Worm (Caenorhabditis elegans) whole organism, L2 larva: ENCODE data around the gene F40A3.1.

Experiments
- C34F6.9 ChIP-seq: fragments of 150-350 bp; optimal IDR thresholded peaks from 2 replicates; lab custom pipeline; 2014; ENCODE audit warnings: missing biosample characterization, missing genetic modification characterization
- F13H6.1 ChIP-seq: sonication (generic microtip); optimal IDR thresholded peaks from 2 replicates; lab custom pipeline; 2016; ENCODE audit warnings: missing genetic modification characterization, missing compliant biosample characterization
- Y55F3AM.14 ChIP-seq: fragments of 200-800 bp; sonication (Bioruptor generic); optimal IDR thresholded peaks from 2 replicates; lab custom pipeline; 2018; ENCODE audit warnings: mild to moderate bottlenecking, missing genetic modification characterization, missing compliant biosample characterization
- ZK546.5 ChIP-seq: sonication (generic microtip); optimal IDR thresholded peaks from 2 replicates; lab custom pipeline; 2017; ENCODE audit warnings: missing biosample characterization, missing genetic modification characterization
- ama-1 ChIP-seq: fragments of 150-350 bp; optimal IDR thresholded peaks from 2 replicates; lab custom pipeline; 2018; ENCODE audit warnings: inconsistent platforms
- blmp-1 ChIP-seq: sonication (generic microtip); optimal IDR thresholded peaks from 2 replicates; lab custom pipeline; 2017; ENCODE audit warnings: missing genetic modification characterization, mild to moderate bottlenecking, missing compliant biosample characterization, antibody characterized with exemption, moderate library complexity; ENCODE audit not compliant: insufficient read depth
- ceh-82 ChIP-seq: fragments of 150-350 bp; optimal IDR thresholded peaks from 2 replicates; lab custom pipeline; 2014; ENCODE audit warnings: missing biosample characterization, missing genetic modification characterization
- crh-2 ChIP-seq: sonication (generic microtip); optimal IDR thresholded peaks from 2 replicates; lab custom pipeline; 2017; ENCODE audit warnings: missing biosample characterization, missing genetic modification characterization
- dmd-4 ChIP-seq: sonication (generic microtip); optimal IDR thresholded peaks from 2 replicates; lab custom pipeline; 2017; ENCODE audit warnings: missing biosample characterization, missing genetic modification characterization
- egl-27 ChIP-seq: sonication (generic microtip); optimal IDR thresholded peaks from 3 replicates; lab custom pipeline; 2017; ENCODE audit warnings: missing biosample characterization, missing genetic modification reagents, missing genetic modification characterization
- elt-3 ChIP-seq: sonication (generic microtip); optimal IDR thresholded peaks from 2 replicates; lab custom pipeline; 2017; ENCODE audit warnings: missing biosample characterization, missing genetic modification characterization
- fos-1 ChIP-seq: fragments of 150-350 bp; optimal IDR thresholded peaks from 2 replicates; lab custom pipeline; 2014; ENCODE audit warnings: missing biosample characterization, missing genetic modification characterization
- gmeb-1 ChIP-seq: fragments of 150-350 bp; optimal IDR thresholded peaks from 2 replicates; lab custom pipeline; 2014; ENCODE audit warnings: missing biosample characterization, missing genetic modification characterization
- lin-11 ChIP-seq: fragments of 150-350 bp; sonication (generic microtip); optimal IDR thresholded peaks from 2 replicates; lab custom pipeline; 2014; ENCODE audit warnings: missing biosample characterization, missing genetic modification characterization, inconsistent platforms, mixed read lengths
- lin-13 ChIP-seq: fragments of 150-350 bp; optimal IDR thresholded peaks from 2 replicates; lab custom pipeline; 2014; ENCODE audit warnings: missing biosample characterization, missing genetic modification reagents, missing genetic modification characterization
- lin-39 ChIP-seq: fragments of 150-350 bp; optimal IDR thresholded peaks from 2 replicates; lab custom pipeline; 2014; ENCODE audit warnings: missing biosample characterization, missing genetic modification reagents, missing genetic modification characterization
- lsy-2 ChIP-seq, 2 experiments: fragments of 150-350 bp in 1 of 2; sonication (generic microtip) in 1 of 2; optimal IDR thresholded peaks; 2 replicates each; lab custom pipeline; 2014 to 2017; ENCODE audit warnings: missing biosample characterization in 2 of 2, missing genetic modification characterization in 2 of 2
- mab-5 ChIP-seq: fragments of 150-350 bp; optimal IDR thresholded peaks from 2 replicates; lab custom pipeline; 2014; ENCODE audit warnings: missing biosample characterization, missing genetic modification characterization
- mbf-1 ChIP-seq: sonication (generic microtip); optimal IDR thresholded peaks from 2 replicates; lab custom pipeline; 2017; ENCODE audit warnings: missing biosample characterization, missing genetic modification characterization
- mdl-1 ChIP-seq, 2 experiments: fragments of 150-350 bp in 1 of 2; sonication (generic microtip) in 1 of 2; optimal IDR thresholded peaks; 2 replicates each; lab custom pipeline; 2017; ENCODE audit warnings: missing biosample characterization in 2 of 2, missing genetic modification characterization in 2 of 2
- nhr-12 ChIP-seq: fragments of 150-350 bp; optimal IDR thresholded peaks from 2 replicates; lab custom pipeline; 2014; ENCODE audit warnings: missing biosample characterization, missing genetic modification characterization
- nhr-129 ChIP-seq: fragments of 150-350 bp; optimal IDR thresholded peaks from 2 replicates; lab custom pipeline; 2014; ENCODE audit warnings: missing biosample characterization, missing genetic modification characterization
- nhr-21 ChIP-seq: fragments of 150-350 bp; optimal IDR thresholded peaks from 2 replicates; lab custom pipeline; 2014; ENCODE audit warnings: missing biosample characterization, missing genetic modification characterization
- nhr-23 ChIP-seq: fragments of 150-350 bp; optimal IDR thresholded peaks from 2 replicates; lab custom pipeline; 2014; ENCODE audit warnings: missing biosample characterization, missing genetic modification reagents, missing genetic modification characterization
- nhr-237 ChIP-seq: fragments of 150-350 bp; optimal IDR thresholded peaks from 2 replicates; lab custom pipeline; 2014; ENCODE audit warnings: missing biosample characterization, missing genetic modification characterization
- nhr-25 ChIP-seq: fragments of 150-350 bp; sonication (generic microtip); optimal IDR thresholded peaks from 3 replicates; lab custom pipeline; 2014; ENCODE audit warnings: missing biosample characterization, missing genetic modification characterization
- nhr-6 ChIP-seq: fragments of 150-350 bp; optimal IDR thresholded peaks from 2 replicates; lab custom pipeline; 2014; ENCODE audit warnings: missing biosample characterization, missing genetic modification characterization
- sem-4 ChIP-seq: fragments of 150-350 bp; optimal IDR thresholded peaks from 2 replicates; lab custom pipeline; 2014; ENCODE audit warnings: missing biosample characterization, missing genetic modification reagents, missing genetic modification characterization
- skn-1 ChIP-seq: sonication (generic microtip); optimal IDR thresholded peaks from 2 replicates; lab custom pipeline; 2017; ENCODE audit warnings: missing biosample characterization, missing genetic modification characterization
- sma-3 ChIP-seq: sonication (generic microtip); optimal IDR thresholded peaks from 2 replicates; lab custom pipeline; 2016; ENCODE audit warnings: missing genetic modification reagents, missing genetic modification characterization, missing compliant biosample characterization
- sma-9 ChIP-seq, 2 experiments: fragments of 150-350 bp in 1 of 2; sonication (generic microtip) in 1 of 2; optimal IDR thresholded peaks; 2 replicates each; lab custom pipeline; 2014 to 2016; ENCODE audit warnings: missing genetic modification characterization in 2 of 2, mild to moderate bottlenecking in 1 of 2, missing biosample characterization in 1 of 2, missing compliant biosample characterization in 1 of 2, missing genetic modification reagents in 1 of 2, moderate library complexity in 1 of 2
- snpc-4 ChIP-seq: fragments of 150-350 bp; optimal IDR thresholded peaks from 2 replicates; lab custom pipeline; 2014; ENCODE audit warnings: missing biosample characterization, missing genetic modification characterization
- unc-39 ChIP-seq: fragments of 150-350 bp; optimal IDR thresholded peaks from 2 replicates; lab custom pipeline; 2014; ENCODE audit warnings: missing biosample characterization, missing genetic modification characterization
- unc-55 ChIP-seq: fragments of 150-350 bp; sonication (generic microtip); optimal IDR thresholded peaks from 3 replicates; lab custom pipeline; 2014; ENCODE audit warnings: missing biosample characterization, missing genetic modification reagents, missing genetic modification characterization
- ztf-11 ChIP-seq: sonication (generic microtip); optimal IDR thresholded peaks from 2 replicates; lab custom pipeline; 2017; ENCODE audit warnings: missing biosample characterization, missing genetic modification characterization
- ztf-4 ChIP-seq: fragments of 150-350 bp; optimal IDR thresholded peaks from 2 replicates; lab custom pipeline; 2014; ENCODE audit warnings: missing biosample characterization, missing genetic modification characterization

The F40A3.1 gene

ce11 chrV:7852078-7852477 lies 39.3 kb upstream of the F40A3.1 start:
- TF ChIP-seq unc-55: no peak
- no peak for TF ChIP-seq skn-1
- TF ChIP-seq nhr-23 (tag; lab: Kevin White, UChicago): no peak
- no peak for TF ChIP-seq F13H6.1 (tag; lab: Kevin White, UChicago)
- no peak for TF ChIP-seq C34F6.9 (tag; lab: Kevin White, UChicago)
- TF ChIP-seq, all 48 proteins: peak for 0

ce11 chrV:7853900-7854299 lies 37.4 kb upstream of the F40A3.1 start:
- TF ChIP-seq unc-55 (peak; percentile 8), gmeb-1 (no peak), unc-39 (no peak), snpc-4 (tag; lab: Kevin White, UChicago) (no peak), nhr-12 (no peak), mab-5 (tag; lab: Kevin White, UChicago) (no peak), Y55F3AM.14 (GFP tag; lab: Kevin White, UChicago) (no peak), egl-27 (tag; lab: Kevin White, UChicago) (no peak), C34F6.9 (tag; lab: Kevin White, UChicago) (peak; percentile 7)

- TF ChIP-seq F13H6.1 (tag; lab: Kevin White, UChicago) (peak; percentile 79), lin-11 (tag; lab: Kevin White, UChicago) (peak; percentile 95), fos-1 (tag; lab: Kevin White, UChicago) (peak; percentile 85), sem-4 (tag; lab: Kevin White, UChicago) (peak; percentile 45), nhr-21 (tag; lab: Kevin White, UChicago) (peak; percentile 79), ceh-82 (tag; lab: Kevin White, UChicago) (no peak), egl-27 (tag; lab: Kevin White, UChicago) (peak; percentile 71), snpc-4 (tag; lab: Kevin White, UChicago) (peak; percentile 88), lsy-2 (tag; optimal IDR thresholded peaks at IDR 0.05; lab: Kevin White, UChicago) (peak; percentile 0 to 83), unc-55 (peak; percentile 81), lin-13 (peak; percentile 66), dmd-4 (tag; lab: Kevin White, UChicago) (no peak), mdl-1 (tag; optimal IDR thresholded peaks at IDR 0.05; lab: Kevin White, UChicago) (peak in 1 of 2 experiments; percentile 58), sma-9 (GFP tag; optimal IDR thresholded peaks at IDR 0.05; lab: Kevin White, UChicago) (peak; percentile 90), sma-9 (tag; optimal IDR thresholded peaks at IDR 0.05; lab: Kevin White, UChicago) (no peak), ztf-4 (peak; percentile 31), ztf-11 (no peak), crh-2 (tag; lab: Kevin White, UChicago) (peak; percentile 99), elt-3 (no peak), sma-3 (GFP tag; lab: Kevin White, UChicago) (peak; percentile 63), ZK546.5 (tag; lab: Kevin White, UChicago) (no peak), C34F6.9 (tag; lab: Kevin White, UChicago) (peak; percentile 86), gmeb-1 (peak; percentile 74), skn-1 (peak; percentile 80), nhr-23 (tag; lab: Kevin White, UChicago) (no peak), nhr-25 (peak; percentile 59), blmp-1 (tag; lab: Kevin White, UChicago) (peak; percentile 65), nhr-129 (peak; percentile 92), nhr-237 (tag; lab: Kevin White, UChicago) (no peak), nhr-6 (tag; lab: Kevin White, UChicago) (peak; percentile 56), ama-1 (lab: Kevin White, UChicago) (peak; percentile 29)
- TF ChIP-seq, all 48 proteins: peak for 23
These were observed 36.7 kb upstream of the F40A3.1 start, which contains the start of the genes C37C3.9 and C37C3.18 for ce11 chrV:7854603-7855002. TSS of gene C37C3.9 (minus strand) at chrV:7854700. TSS of gene C37C3.18 (plus strand) at chrV:7854993.

- TF ChIP-seq skn-1 (no peak), blmp-1 (tag; lab: Kevin White, UChicago) (no peak), Y55F3AM.14 (GFP tag; lab: Kevin White, UChicago) (peak; percentile 37), ama-1 (lab: Kevin White, UChicago) (peak; percentile 5), sma-9 (GFP tag; optimal IDR thresholded peaks at IDR 0.05; lab: Kevin White, UChicago) (no peak), sma-9 (tag; optimal IDR thresholded peaks at IDR 0.05; lab: Kevin White, UChicago) (no peak), mab-5 (tag; lab: Kevin White, UChicago) (no peak), ztf-4 (no peak), lin-39 (no peak), mbf-1 (tag; lab: Kevin White, UChicago) (no peak)
These were observed 35.8 kb upstream of the F40A3.1 start, which contains the start of gene C37C3.2 for ce11 chrV:7855382-7855994. TSS of gene C37C3.2 (plus strand) at chrV:7855944.
